Fruit fly (Drosophila melanogaster) whole organism, wandering third instar larva: ENCODE measurements around the gene STUB1.
A peak's percentile ranks its signal among the peaks of the same experiment; 100 is the strongest.

Experiments used
- CG32264 ChIP-seq: fragments of 200-800 bp; sonication (Bioruptor generic); optimal IDR thresholded peaks from 2 replicates; lab custom pipeline; 2016; ENCODE audit warnings: missing biosample characterization, missing genetic modification characterization
- HLH106 ChIP-seq: fragments of 200-800 bp; optimal IDR thresholded peaks from 3 replicates; lab custom pipeline; 2019; ENCODE audit warnings: missing biosample characterization, mild to moderate bottlenecking, missing genetic modification characterization, moderate library complexity
- Hr78 ChIP-seq: fragments of >200 bp; optimal IDR thresholded peaks from 2 replicates; lab custom pipeline; 2017; ENCODE audit warnings: missing biosample characterization, missing genetic modification characterization
- Jra ChIP-seq: sonication (Bioruptor generic); optimal IDR thresholded peaks from 2 replicates; lab custom pipeline; 2016; ENCODE audit warnings: missing biosample characterization, missing genetic modification characterization
- Vsx2 ChIP-seq: fragments of 200-300, 225-300 bp; sonication (Bioruptor generic); optimal IDR thresholded peaks from 2 replicates; lab custom pipeline; 2018; ENCODE audit warnings: missing biosample characterization, missing genetic modification characterization; ENCODE audit not compliant: partially characterized antibody
- br ChIP-seq: fragments of 200-800 bp; sonication (Bioruptor generic); optimal IDR thresholded peaks from 2 replicates; lab custom pipeline; 2016; ENCODE audit warnings: missing biosample characterization, missing genetic modification characterization
- pan ChIP-seq: fragments of >200 bp; optimal IDR thresholded peaks from 2 replicates; lab custom pipeline; 2017
- psq ChIP-seq: fragments of 200-800 bp; sonication (Bioruptor generic); optimal IDR thresholded peaks from 3 replicates; lab custom pipeline; 2017; ENCODE audit warnings: missing biosample characterization, mild to moderate bottlenecking, missing genetic modification characterization, moderate library complexity
- usp ChIP-seq: fragments of >200 bp; optimal IDR thresholded peaks from 2 replicates; lab custom pipeline; 2017; ENCODE audit warnings: missing biosample characterization, missing genetic modification characterization

dm6 chr2L:10437317-10437716 is at the start of gene STUB1:
- no peak for TF ChIP-seq HLH106 (tag; lab: Kevin White, UChicago)
- TF ChIP-seq Hr78 = no peak
- no peak for TF ChIP-seq pan (lab: Kevin White, UChicago)
- peak; percentile 55 for TF ChIP-seq Jra (GFP tag; lab: Kevin White, UChicago)
- no peak for TF ChIP-seq br (GFP tag; lab: Kevin White, UChicago)
- no peak for TF ChIP-seq CG32264 (GFP tag; lab: Kevin White, UChicago)
- no peak for TF ChIP-seq psq (GFP tag; lab: Kevin White, UChicago)
- TF ChIP-seq Vsx2 (GFP tag; lab: Kevin White, UChicago) = no peak
- TF ChIP-seq usp (GFP tag; lab: Kevin White, UChicago) = no peak
